Fruit fly (Drosophila melanogaster): ENCODE data around the gene kmg.

DNA sequence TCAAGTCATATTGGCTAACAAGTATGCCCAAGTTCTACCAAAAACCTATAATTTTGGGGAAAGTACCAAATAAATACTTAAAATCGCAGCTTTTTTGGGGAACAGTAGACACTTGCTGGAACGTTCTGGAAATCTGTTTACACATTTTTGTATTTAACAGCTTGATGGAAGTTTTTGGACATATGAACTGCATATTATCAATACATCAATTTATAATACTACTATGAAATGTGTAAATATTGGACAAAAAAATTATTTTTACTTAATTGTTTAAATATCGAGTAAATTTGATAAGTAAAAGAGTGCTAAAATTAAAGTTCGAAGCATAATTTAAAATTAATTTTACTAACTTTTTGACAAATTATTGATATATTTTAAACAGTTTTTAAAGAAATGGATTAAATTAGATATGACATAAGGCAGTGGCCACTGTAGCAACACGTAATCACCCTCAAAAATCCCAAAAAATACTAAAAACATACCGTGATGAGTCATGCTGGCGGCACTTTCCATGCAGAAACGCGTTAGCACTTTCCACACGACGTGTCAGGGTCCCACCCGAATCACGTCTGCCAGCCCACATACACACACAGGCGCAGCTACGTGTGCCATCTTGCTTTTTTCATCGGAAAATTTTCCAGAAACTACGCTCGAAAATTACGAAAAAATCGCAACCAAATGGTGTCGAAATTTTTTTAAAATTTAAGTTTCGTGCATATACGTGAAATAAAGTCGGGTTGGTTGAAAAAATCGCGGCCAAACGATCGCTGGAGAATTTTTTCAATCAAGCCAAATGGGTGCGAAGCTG, 4.9 kb downstream of the kmg start, which contains the start of gene Sirt1:
- TF ChIP-seq Sin3A (optimal IDR thresholded peaks at IDR 0.05) = peak; percentile 36
- no peak for TF ChIP-seq psq (optimal IDR thresholded peaks at IDR 0.05)
- TF ChIP-seq Myc (optimal IDR thresholded peaks at IDR 0.05) = no peak
- no peak for TF ChIP-seq ttk (optimal IDR thresholded peaks at IDR 0.05)
- TF ChIP-seq insv (optimal IDR thresholded peaks at IDR 0.05) = no peak

All from Kc167 (cell line).